Worm (Caenorhabditis elegans): ENCODE measurements around the gene lec-3.

The lec-3 gene

ce11 chrII:9990812-9991211 is at the start of gene lec-3:
TSS of gene lec-3 (plus strand) at chrII:9991112.
- TF ChIP-seq mdl-1 (tag; optimal IDR thresholded peaks at IDR 0.05) (no peak), nhr-77 (tag; optimal IDR thresholded peaks at IDR 0.05) (no peak), ztf-11 (tag; optimal IDR thresholded peaks at IDR 0.05) (no peak), Y55F3AM.14 (GFP tag; optimal IDR thresholded peaks at IDR 0.05) (no peak), blmp-1 (tag; optimal IDR thresholded peaks at IDR 0.05; ENCODE audit: insufficient read depth) (no peak), nhr-21 (tag; optimal IDR thresholded peaks at IDR 0.05) (no peak), zag-1 (tag; optimal IDR thresholded peaks at IDR 0.05) (no peak), sem-4 (tag; optimal IDR thresholded peaks at IDR 0.05) (no peak), nhr-25 (tag; optimal IDR thresholded peaks at IDR 0.05) (no peak), nhr-23 (tag; optimal IDR thresholded peaks at IDR 0.05) (no peak), ztf-4 (tag; optimal IDR thresholded peaks at IDR 0.05) (no peak), egl-27 (tag; optimal IDR thresholded peaks at IDR 0.05) (no peak), nhr-129 (tag; optimal IDR thresholded peaks at IDR 0.05) (no peak), lin-13 (GFP tag; optimal IDR thresholded peaks at IDR 0.05) (no peak), nhr-237 (tag; optimal IDR thresholded peaks at IDR 0.05) (no peak), mbf-1 (tag; optimal IDR thresholded peaks at IDR 0.05) (no peak), sma-9 (GFP tag; optimal IDR thresholded peaks at IDR 0.05) (no peak), sma-9 (tag; optimal IDR thresholded peaks at IDR 0.05) (no peak), dmd-4 (tag; optimal IDR thresholded peaks at IDR 0.05) (no peak), unc-55 (GFP tag; optimal IDR thresholded peaks at IDR 0.05) (no peak)

ce11 chrII:9943246-9943645 is 47.7 kb upstream of the lec-3 start:
- no peak for TF ChIP-seq gmeb-1 (tag; optimal IDR thresholded peaks at IDR 0.05)
- no peak for TF ChIP-seq unc-39 (tag; optimal IDR thresholded peaks at IDR 0.05)
- no peak for TF ChIP-seq blmp-1 (tag; optimal IDR thresholded peaks at IDR 0.05; ENCODE audit: insufficient read depth)
- TF ChIP-seq nhr-10 (tag; optimal IDR thresholded peaks at IDR 0.05) = no peak
- no peak for TF ChIP-seq sma-9 (GFP tag; optimal IDR thresholded peaks at IDR 0.05)
- TF ChIP-seq sma-9 (tag; optimal IDR thresholded peaks at IDR 0.05) = no peak

ce11 chrII:9943837-9944236 is 47.1 kb upstream of the lec-3 start, which contains the start of gene flad-1:
TSS of gene flad-1 (plus strand) at chrII:9944137.
- TF ChIP-seq nhr-237 (tag; optimal IDR thresholded peaks at IDR 0.05) (no peak), sma-9 (GFP tag; optimal IDR thresholded peaks at IDR 0.05) (no peak), sma-9 (tag; optimal IDR thresholded peaks at IDR 0.05) (no peak), sma-3 (GFP tag; optimal IDR thresholded peaks at IDR 0.05) (no peak), dmd-4 (tag; optimal IDR thresholded peaks at IDR 0.05) (no peak), snpc-4 (tag; optimal IDR thresholded peaks at IDR 0.05) (no peak), nhr-12 (tag; optimal IDR thresholded peaks at IDR 0.05) (no peak), ceh-16 (tag; optimal IDR thresholded peaks at IDR 0.05) (no peak), C34F6.9 (tag; optimal IDR thresholded peaks at IDR 0.05) (no peak), alr-1 (tag; optimal IDR thresholded peaks at IDR 0.05) (no peak), mdl-1 (tag; optimal IDR thresholded peaks at IDR 0.05) (no peak), lsy-2 (tag; optimal IDR thresholded peaks at IDR 0.05) (no peak), elt-3 (tag; optimal IDR thresholded peaks at IDR 0.05) (no peak), nhr-11 (tag; optimal IDR thresholded peaks at IDR 0.05) (no peak), zag-1 (tag; optimal IDR thresholded peaks at IDR 0.05) (no peak), ama-1 (optimal IDR thresholded peaks at IDR 0.05) (no peak), Y55F3AM.14 (GFP tag; optimal IDR thresholded peaks at IDR 0.05) (no peak), lin-39 (tag; optimal IDR thresholded peaks at IDR 0.05) (no peak)

- TF ChIP-seq Y55F3AM.14 (GFP tag; optimal IDR thresholded peaks at IDR 0.05) (no peak), zag-1 (tag; optimal IDR thresholded peaks at IDR 0.05) (no peak), ZK546.5 (tag; optimal IDR thresholded peaks at IDR 0.05) (no peak), nhr-6 (tag; optimal IDR thresholded peaks at IDR 0.05) (no peak), lin-39 (tag; optimal IDR thresholded peaks at IDR 0.05) (no peak)
These were observed 42.2 kb upstream of the lec-3 start for ce11 chrII:9948662-9949061.

- no peak for TF ChIP-seq dmd-4 (tag; optimal IDR thresholded peaks at IDR 0.05)
- no peak for TF ChIP-seq lin-13 (GFP tag; optimal IDR thresholded peaks at IDR 0.05)
- no peak for TF ChIP-seq elt-1 (tag; optimal IDR thresholded peaks at IDR 0.05)
- no peak for TF ChIP-seq alr-1 (tag; optimal IDR thresholded peaks at IDR 0.05)
- no peak for TF ChIP-seq ceh-82 (tag; optimal IDR thresholded peaks at IDR 0.05)
- TF ChIP-seq mbf-1 (tag; optimal IDR thresholded peaks at IDR 0.05) = no peak
- no peak for TF ChIP-seq nhr-23 (tag; optimal IDR thresholded peaks at IDR 0.05)
These were observed 39.1 kb upstream of the lec-3 start for ce11 chrII:9951846-9952245.
